Fruit fly (Drosophila melanogaster): ENCODE results near the gene CstF50.

dm6 chr3R:31738060-31738619, 1.4 kb upstream of the CstF50 start, which contains the start of gene eEF1alpha2:
- TF ChIP-seq CG8478 (optimal IDR thresholded peaks at IDR 0.05): no peak
- TF ChIP-seq CTCF (optimal IDR thresholded peaks at IDR 0.05): no peak

Measured in S2 (cell line).